Fruit fly (Drosophila melanogaster) whole organism, embryonic: ENCODE data around the gene CG7497.

Experiments
- Ada2b ChIP-seq: fragments of 200-800 bp; sonication (Bioruptor generic); IDR thresholded peaks from 2 replicates; pipeline ENCODE4 v1.3.6; 2022; ENCODE audit warnings: missing biosample characterization, missing genetic modification characterization
- Bdp1 ChIP-seq: fragments of 200-800 bp; sonication (Bioruptor generic); optimal IDR thresholded peaks from 3 replicates; lab custom pipeline; 2016; ENCODE audit warnings: missing biosample characterization, missing genetic modification characterization
- CG10147 ChIP-seq: fragments of 200-800 bp; sonication (Bioruptor generic); optimal IDR thresholded peaks from 2 replicates; lab custom pipeline; 2019; ENCODE audit warnings: missing biosample characterization, mild to moderate bottlenecking, missing genetic modification characterization, moderate library complexity
- CG10462 ChIP-seq: fragments of 200-800 bp; sonication (Bioruptor generic); optimal IDR thresholded peaks from 2 replicates; lab custom pipeline; 2016; ENCODE audit warnings: missing biosample characterization, missing genetic modification characterization
- CG11093 ChIP-seq: fragments of 200-800 bp; sonication (Bioruptor generic); IDR thresholded peaks from 3 replicates; pipeline ENCODE4 v1.3.6; 2022; ENCODE audit warnings: missing biosample characterization, missing genetic modification characterization
- CG12391 ChIP-seq: fragments of 200-800 bp; sonication (Bioruptor generic); optimal IDR thresholded peaks from 3 replicates; lab custom pipeline; 2018; ENCODE audit warnings: missing biosample characterization, mild to moderate bottlenecking, missing genetic modification characterization, moderate library complexity
- CG15011 ChIP-seq: fragments of 200-800 bp; sonication (Bioruptor generic); optimal IDR thresholded peaks from 3 replicates; lab custom pipeline; 2018; ENCODE audit warnings: missing biosample characterization, mild to moderate bottlenecking, missing genetic modification characterization
- CG15073 ChIP-seq: fragments of 200-800 bp; sonication (Bioruptor generic); optimal IDR thresholded peaks from 2 replicates; lab custom pipeline; 2016; ENCODE audit warnings: missing biosample characterization, missing genetic modification characterization
- CG17359 ChIP-seq: fragments of 200-800 bp; sonication (Bioruptor generic); optimal IDR thresholded peaks from 3 replicates; lab custom pipeline; 2018; ENCODE audit warnings: missing biosample characterization, mild to moderate bottlenecking, missing genetic modification characterization, moderate library complexity
- CG17612 ChIP-seq: fragments of 200-800 bp; sonication (Bioruptor generic); IDR thresholded peaks from 2 replicates; pipeline ENCODE4 v1.3.6; 2022; ENCODE audit warnings: missing biosample characterization, missing genetic modification characterization
- CG1792 ChIP-seq: fragments of 200-800 bp; sonication (Bioruptor generic); optimal IDR thresholded peaks from 2 replicates; lab custom pipeline; 2016; ENCODE audit warnings: missing biosample characterization, missing genetic modification characterization
- CG18011 ChIP-seq: fragments of 200-800 bp; sonication (Bioruptor generic); optimal IDR thresholded peaks from 2 replicates; lab custom pipeline; 2017; ENCODE audit warnings: missing biosample characterization, missing genetic modification characterization, mild to moderate bottlenecking, moderate library complexity, missing genotype
- CG3065 ChIP-seq: fragments of 200-800 bp; sonication (Bioruptor generic); optimal IDR thresholded peaks from 2 replicates; lab custom pipeline; 2016; ENCODE audit warnings: missing biosample characterization, missing genetic modification characterization
- CG5953 ChIP-seq: fragments of 200-800 bp; sonication (Bioruptor generic); IDR thresholded peaks from 2 replicates; pipeline ENCODE4 v1.3.6; 2022; ENCODE audit warnings: missing biosample characterization, missing genetic modification characterization
- CG7556 ChIP-seq: fragments of 200-800 bp; sonication (Bioruptor generic); optimal IDR thresholded peaks from 2 replicates; lab custom pipeline; 2017; ENCODE audit warnings: missing biosample characterization, mild to moderate bottlenecking, missing genetic modification characterization
- CG9215 ChIP-seq: fragments of 200-800 bp; sonication (Bioruptor generic); IDR thresholded peaks from 2 replicates; pipeline ENCODE4 v1.3.6; 2022; ENCODE audit warnings: missing biosample characterization, missing genetic modification characterization
- CG9876 ChIP-seq: fragments of 200-800 bp; sonication (Bioruptor generic); optimal IDR thresholded peaks from 2 replicates; lab custom pipeline; 2016; ENCODE audit warnings: missing biosample characterization, missing genetic modification characterization
- Camta ChIP-seq: fragments of 200-800 bp; sonication (Bioruptor generic); optimal IDR thresholded peaks from 2 replicates; lab custom pipeline; 2016; ENCODE audit warnings: missing biosample characterization, missing genetic modification characterization
- D ChIP-seq, 2 experiments: fragments of 200-800 bp in 1 of 2; fragments of >200 bp in 1 of 2; sonication (Bioruptor generic) in 1 of 2; optimal IDR thresholded peaks; 2 replicates in 1 of 2; 3 replicates in 1 of 2; lab custom pipeline; 2017; ENCODE audit warnings: mild to moderate bottlenecking in 1 of 2, missing biosample characterization in 1 of 2, missing genetic modification characterization in 1 of 2, missing genetic modification reagents in 1 of 2
- Dfd ChIP-seq, 2 experiments: fragments of >200 bp; optimal IDR thresholded peaks; 2 replicates each; lab custom pipeline; 2017; ENCODE audit warnings: missing biosample characterization in 2 of 2, missing genetic modification characterization in 2 of 2
- Drgx ChIP-seq: fragments of 200-800 bp; sonication (Bioruptor generic); IDR thresholded peaks from 2 replicates; pipeline ENCODE4 v1.3.6; 2022; ENCODE audit warnings: missing biosample characterization, missing genetic modification characterization
- Ets65A ChIP-seq: fragments of 200-800 bp; sonication (Bioruptor generic); peaks from one replicate; lab custom pipeline; 2016; ENCODE audit warnings: missing biosample characterization, missing genetic modification characterization
- Fer2 ChIP-seq: fragments of 200-800 bp; sonication (Bioruptor generic); optimal IDR thresholded peaks from 2 replicates; lab custom pipeline; 2018; ENCODE audit warnings: missing biosample characterization, mild to moderate bottlenecking, missing genetic modification characterization, moderate library complexity
- MBD-R2 ChIP-seq: fragments of 200-800 bp; sonication (Bioruptor generic); IDR thresholded peaks from 2 replicates; pipeline ENCODE4 v1.3.6; 2022; ENCODE audit warnings: missing biosample characterization, missing genetic modification characterization
- PHDP ChIP-seq: fragments of 200-800 bp; sonication (Bioruptor generic); optimal IDR thresholded peaks from 3 replicates; lab custom pipeline; 2018; ENCODE audit warnings: missing biosample characterization, mild to moderate bottlenecking, missing genetic modification characterization, moderate library complexity
- bbx ChIP-seq: fragments of 200-800 bp; sonication (Bioruptor generic); IDR thresholded peaks from 2 replicates; pipeline ENCODE4 v1.3.6; 2022; ENCODE audit warnings: missing biosample characterization, missing genetic modification characterization; ENCODE audit not compliant: partially characterized antibody
- bsh ChIP-seq, 2 experiments: fragments of 200-800 bp; sonication (Bioruptor generic); optimal IDR thresholded peaks; 2 replicates each; lab custom pipeline; 2017 to 2018; ENCODE audit warnings: mild to moderate bottlenecking in 2 of 2, missing biosample characterization in 2 of 2, missing genetic modification characterization in 2 of 2, moderate library complexity in 1 of 2
- dmrt11E ChIP-seq: fragments of 200-800 bp; sonication (Bioruptor generic); optimal IDR thresholded peaks from 3 replicates; lab custom pipeline; 2018; ENCODE audit warnings: missing biosample characterization, mild to moderate bottlenecking, missing genetic modification characterization, moderate library complexity
- dysf ChIP-seq: fragments of 200-800 bp; sonication (Bioruptor generic); IDR thresholded peaks from 3 replicates; pipeline ENCODE4 v1.3.6; 2022; ENCODE audit warnings: missing biosample characterization, missing genetic modification characterization
- grn ChIP-seq: fragments of 200-800 bp; sonication (Bioruptor generic); optimal IDR thresholded peaks from 3 replicates; lab custom pipeline; 2017; ENCODE audit warnings: missing biosample characterization, missing genetic modification characterization
- ham ChIP-seq: fragments of 200-800 bp; sonication (Bioruptor generic); IDR thresholded peaks from 2 replicates; pipeline ENCODE4 v1.3.6; 2022; ENCODE audit warnings: missing biosample characterization, missing genetic modification characterization
- lilli ChIP-seq: fragments of 200-800 bp; sonication (Bioruptor generic); optimal IDR thresholded peaks from 3 replicates; lab custom pipeline; 2016; ENCODE audit warnings: missing biosample characterization, missing genetic modification characterization
- lola ChIP-seq, 3 experiments: fragments of >200 bp in 2 of 3; fragments of 200-800 bp in 1 of 3; sonication (Bioruptor generic) in 1 of 3; optimal IDR thresholded peaks; 2 replicates each; lab custom pipeline; 2017 to 2019; ENCODE audit warnings: missing biosample characterization in 3 of 3, missing genetic modification characterization in 3 of 3, mild to moderate bottlenecking in 1 of 3, moderate library complexity in 1 of 3
- odd ChIP-seq: fragments of 200-800 bp; sonication (Bioruptor generic); optimal IDR thresholded peaks from 2 replicates; lab custom pipeline; 2017; ENCODE audit warnings: missing biosample characterization, mild to moderate bottlenecking, missing genetic modification characterization
- pum ChIP-seq: fragments of 200-800 bp; sonication (Bioruptor generic); optimal IDR thresholded peaks from 2 replicates; lab custom pipeline; 2016; ENCODE audit warnings: missing biosample characterization, missing genetic modification characterization
- tup ChIP-seq: fragments of 200-800 bp; sonication (Bioruptor generic); optimal IDR thresholded peaks from 2 replicates; lab custom pipeline; 2016; ENCODE audit warnings: missing biosample characterization, mild to moderate bottlenecking, missing genetic modification characterization, moderate library complexity

Gene CG7497

DNA sequence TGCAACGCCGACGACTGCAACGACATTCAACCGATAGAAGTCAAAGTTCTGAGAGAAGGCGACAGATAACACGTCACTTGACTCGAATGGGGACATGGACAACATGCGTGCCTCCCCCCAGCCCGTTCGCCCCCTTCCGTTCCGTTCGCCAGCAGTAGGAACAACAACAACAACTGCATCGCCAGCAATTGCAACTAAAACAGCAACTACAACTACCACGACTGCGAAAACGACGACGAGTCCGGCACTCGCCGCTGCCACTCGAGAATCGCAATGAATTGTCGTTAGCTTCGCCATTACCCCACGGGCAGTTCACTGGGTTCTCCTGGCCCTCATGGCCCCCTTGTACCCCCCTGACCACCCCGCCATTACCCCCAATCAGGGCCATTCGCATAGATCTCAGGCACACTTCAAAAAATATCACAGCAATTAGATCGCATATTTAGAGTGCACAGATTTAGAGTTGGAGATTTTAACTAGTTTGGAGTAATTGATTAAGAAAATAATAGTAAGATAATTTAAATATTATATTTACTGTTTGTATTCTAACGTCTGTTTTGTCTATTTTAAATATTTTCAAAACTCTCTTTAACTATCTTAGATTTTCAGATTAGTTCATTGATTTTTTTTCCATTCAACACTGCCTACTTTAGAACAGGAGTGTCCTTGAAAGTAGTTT lies 46.7 kb upstream of the CG7497 start:
- TF ChIP-seq dysf = 0 out of 3 replicates have a peak, but pooled peaks have one; percentile 10
- TF ChIP-seq Ada2b (GFP tag; lab: Robert Waterston, UW) = no peak
- no peak for TF ChIP-seq CG17359 (tag; lab: Kevin White, UChicago)
- 0 out of 2 replicates have a peak, but pooled peaks have one; percentile 8 for TF ChIP-seq ham
- TF ChIP-seq Drgx (GFP tag; lab: Robert Waterston, UW) = peak; percentile 30; the same call in 1 of the 2 replicates
- no peak for TF ChIP-seq CG15011 (GFP tag; lab: Kevin White, UChicago)
- TF ChIP-seq CG9215 = 0 out of 2 replicates have a peak, but pooled peaks have one; percentile 7

- TF ChIP-seq lilli = no peak
- TF ChIP-seq CG15073 = no peak
- TF ChIP-seq tup (GFP tag; lab: Kevin White, UChicago) = no peak
- no peak for TF ChIP-seq odd (GFP tag; lab: Kevin White, UChicago)
- TF ChIP-seq CG3065 (GFP tag; lab: Kevin White, UChicago) = no peak
- TF ChIP-seq pum (GFP tag; lab: Kevin White, UChicago) = no peak
- no peak for TF ChIP-seq CG1792
- TF ChIP-seq CG12391 (tag; lab: Kevin White, UChicago) = no peak
- TF ChIP-seq Ets65A (GFP tag; lab: Kevin White, UChicago) = peak; percentile 4
- TF ChIP-seq grn (GFP tag; lab: Kevin White, UChicago) = no peak
- TF ChIP-seq dmrt11E (tag; lab: Kevin White, UChicago) = no peak
- TF ChIP-seq Bdp1 = no peak
- TF ChIP-seq CG5953 (GFP tag; lab: Robert Waterston, UW) = no peak
- no peak for TF ChIP-seq bbx (GFP tag; lab: Robert Waterston, UW)
- TF ChIP-seq Drgx (GFP tag; lab: Robert Waterston, UW) = peak; percentile 43; the same call in 1 of the 2 replicates
- no peak for TF ChIP-seq Camta (GFP tag; lab: Kevin White, UChicago)
- TF ChIP-seq PHDP = no peak
- no peak for TF ChIP-seq CG18011 (GFP tag; lab: Kevin White, UChicago)
These were observed 46.0 kb upstream of the CG7497 start for dm6 chr3L:17587292-17587691.

dm6 chr3L:17587897-17588296 lies 45.4 kb upstream of the CG7497 start:
- TF ChIP-seq lola (GFP tag; optimal IDR thresholded peaks at IDR 0.05; lab: Kevin White, UChicago) = no peak
- no peak for TF ChIP-seq CG17612 (GFP tag; lab: Robert Waterston, UW)
- peak; percentile 40; the same call in 1 of the 2 replicates for TF ChIP-seq Drgx (GFP tag; lab: Robert Waterston, UW)
- TF ChIP-seq bsh (GFP tag; optimal IDR thresholded peaks at IDR 0.05; lab: Kevin White, UChicago) = peak in 1 of 2 experiments; percentile 17
- no peak for TF ChIP-seq CG11093 (GFP tag; lab: Robert Waterston, UW)
- no peak for TF ChIP-seq D (optimal IDR thresholded peaks at IDR 0.05; lab: Kevin White, UChicago)
- no peak for TF ChIP-seq D (GFP tag; optimal IDR thresholded peaks at IDR 0.05; lab: Kevin White, UChicago)
- no peak for TF ChIP-seq CG7556 (GFP tag; lab: Kevin White, UChicago)
- no peak for TF ChIP-seq Dfd (GFP tag; optimal IDR thresholded peaks at IDR 0.05; lab: Kevin White, UChicago)
- TF ChIP-seq CG10147 (GFP tag; lab: Kevin White, UChicago) = no peak
- TF ChIP-seq CG10462 (GFP tag; lab: Kevin White, UChicago) = no peak
- no peak for TF ChIP-seq Fer2 (tag; lab: Kevin White, UChicago)
- no peak for TF ChIP-seq CG9876 (GFP tag; lab: Kevin White, UChicago)
- peak; percentile 79 for TF ChIP-seq Ets65A (GFP tag; lab: Kevin White, UChicago)
- no peak for TF ChIP-seq MBD-R2 (GFP tag; lab: Robert Waterston, UW)
